Fruit fly (Drosophila melanogaster) ovary, adult (tissue): ENCODE results near the gene CG43925.
"Not testable (repeated sequence)": the region's sequence is repeated elsewhere in the genome, so short reads cannot be mapped to it uniquely, and the experiment has no call there.

Experiments used
- CG17801 ChIP-seq: fragments of 200-800 bp; optimal IDR thresholded peaks from 2 replicates; lab custom pipeline; 2019; ENCODE audit warnings: missing biosample characterization, mild to moderate bottlenecking, missing genetic modification characterization, moderate library complexity; ENCODE audit not compliant: partially characterized antibody

CG43925 gene

DNA sequence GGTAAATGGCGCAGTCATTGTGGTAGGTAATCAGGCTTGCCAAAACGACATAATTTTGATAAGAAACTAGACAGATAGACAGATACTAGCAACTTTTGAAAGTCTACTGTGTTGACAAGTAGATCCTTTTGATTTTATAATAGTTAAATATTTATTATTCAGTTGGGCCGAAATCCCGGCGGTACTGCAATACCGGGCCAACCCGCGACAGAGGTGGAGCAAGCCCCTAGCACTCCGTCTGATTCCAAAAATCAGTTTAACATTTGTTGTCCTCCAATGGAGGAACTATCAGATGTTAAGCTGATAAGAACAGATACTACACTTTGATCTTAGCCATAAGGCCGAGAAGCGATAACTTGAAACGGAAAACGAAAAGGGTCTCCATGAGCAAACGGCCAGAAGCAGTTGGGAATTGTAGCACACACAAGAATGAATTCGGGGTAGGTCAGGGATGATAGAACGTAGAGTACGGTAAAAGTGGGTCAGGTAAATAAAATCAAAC lies 35.6 kb downstream of the CG43925 start, which contains the start of gene CG15482:
CG15482 (minus strand) TSS at position 51 of the 502 bp plus-strand sequence.
- TF ChIP-seq CG17801 (GFP tag; lab: Kevin White, UChicago) = not testable (repeated sequence)

DNA sequence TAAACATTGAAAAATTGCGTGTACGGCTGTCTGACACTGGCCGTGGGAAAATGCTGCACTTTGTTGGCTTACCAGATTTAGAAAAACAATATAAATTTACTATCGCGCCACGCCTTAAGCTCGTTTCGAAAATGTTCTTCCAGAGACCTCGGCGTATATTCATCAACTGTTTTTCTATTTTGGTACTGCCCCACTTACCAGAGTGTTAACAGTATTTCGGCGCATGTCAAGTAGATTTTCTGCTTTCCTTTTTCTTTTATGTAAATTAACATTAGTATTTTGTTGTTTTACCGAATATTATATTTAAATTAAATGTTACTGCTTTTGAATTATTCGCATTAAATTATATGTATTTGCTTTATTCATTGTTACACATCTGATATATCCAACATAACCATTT lies 38.8 kb downstream of the CG43925 start, which contains the start of gene kek4:
kek4 (minus strand) TSS at position 341 of the 400 bp plus-strand sequence.
- TF ChIP-seq CG17801 (GFP tag; lab: Kevin White, UChicago) = no peak

DNA sequence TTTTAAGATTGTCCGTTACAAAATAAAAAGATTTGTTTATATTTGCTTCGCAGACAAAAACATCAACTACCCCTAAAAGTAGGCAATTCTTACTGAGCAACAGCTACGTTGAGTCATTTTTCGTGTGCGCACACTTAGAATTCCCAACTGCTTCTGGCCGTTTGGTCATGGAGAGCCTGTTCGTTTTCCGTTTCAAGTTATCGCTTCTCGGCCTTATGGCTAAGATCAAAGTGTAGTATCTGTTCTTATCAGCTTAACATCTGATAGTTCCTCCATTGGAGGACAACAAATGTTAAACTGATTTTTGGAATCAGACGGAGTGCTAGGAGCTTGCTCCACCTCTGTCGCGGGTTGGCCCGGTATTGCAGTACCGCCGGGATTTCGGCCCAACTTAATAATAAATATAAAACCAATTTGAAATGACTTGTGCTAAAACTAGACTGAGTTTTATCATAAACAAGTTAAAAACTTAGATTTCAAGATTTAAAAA lies 39.5 kb downstream of the CG43925 start:
- peak; percentile 25 for TF ChIP-seq CG17801 (GFP tag; lab: Kevin White, UChicago)

DNA sequence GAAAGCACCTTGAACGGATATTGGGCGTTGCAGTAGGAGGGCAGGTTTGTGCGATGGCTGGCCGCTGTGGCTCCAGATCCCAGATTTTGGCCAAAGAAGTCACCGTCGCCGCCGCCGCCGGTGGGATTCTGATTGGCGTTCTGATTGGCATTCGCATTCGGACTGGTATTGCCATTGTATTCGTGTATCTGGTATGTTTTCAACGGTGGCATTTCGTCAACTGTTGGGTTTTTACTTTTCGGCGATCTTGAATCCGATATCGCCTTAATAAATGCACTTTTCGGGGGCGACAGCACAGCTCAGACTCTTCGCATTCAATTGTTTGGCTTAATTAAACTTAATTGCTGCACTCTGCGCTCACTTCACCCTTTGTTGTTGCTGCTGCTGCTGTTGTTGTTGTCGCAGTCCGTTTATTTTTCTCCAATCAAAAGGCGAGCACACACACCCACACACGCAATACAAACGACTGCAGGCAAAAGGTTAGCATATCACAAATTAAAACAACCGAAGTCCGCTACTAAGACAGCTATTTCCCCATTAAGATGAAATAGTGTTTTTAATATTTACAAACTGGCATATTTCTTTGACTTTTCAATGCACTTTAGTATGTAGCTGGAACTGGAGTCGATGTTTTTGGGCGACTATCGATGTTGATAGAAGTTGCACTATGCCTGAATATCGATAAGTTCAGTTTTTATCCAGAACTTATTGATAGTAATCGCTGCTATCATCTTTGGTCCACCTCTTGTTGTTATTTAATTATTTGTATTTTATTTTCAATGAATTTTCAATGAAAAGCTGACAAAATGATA lies 43.3 kb downstream of the CG43925 start, which contains the start of the genes CG9426 and mRF1:
CG9426 (minus strand) TSS at position 643 of the 812 bp plus-strand sequence.
mRF1 (plus strand) TSS at position 699 of the 812 bp plus-strand sequence.
- TF ChIP-seq CG17801 (GFP tag; lab: Kevin White, UChicago) = peak; percentile 29

DNA sequence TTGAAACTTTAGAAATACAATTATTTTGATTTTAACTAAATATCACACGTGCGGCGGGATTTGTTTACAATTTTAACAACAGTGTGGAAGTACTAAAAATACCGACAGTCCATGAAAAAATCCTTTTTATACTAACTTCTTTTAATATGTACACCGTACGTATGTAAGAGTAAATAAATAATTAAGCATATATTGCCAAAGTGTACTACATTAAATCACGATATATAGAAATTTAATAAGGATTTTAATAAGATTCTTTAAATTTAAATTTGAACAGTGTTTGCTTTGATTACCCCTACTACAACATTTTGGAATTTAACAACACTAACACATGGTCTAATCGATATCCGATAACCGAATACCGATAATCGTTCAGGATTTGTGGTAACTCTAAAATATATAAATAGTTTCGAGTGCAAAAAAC lies 46.0 kb downstream of the CG43925 start, which contains the start of the genes Ski6 and CG16812:
Ski6 (minus strand) TSS at position 205 of the 424 bp plus-strand sequence.
CG16812 (plus strand) TSS at position 363 of the 424 bp plus-strand sequence.
- peak; percentile 71 for TF ChIP-seq CG17801 (GFP tag; lab: Kevin White, UChicago)

DNA sequence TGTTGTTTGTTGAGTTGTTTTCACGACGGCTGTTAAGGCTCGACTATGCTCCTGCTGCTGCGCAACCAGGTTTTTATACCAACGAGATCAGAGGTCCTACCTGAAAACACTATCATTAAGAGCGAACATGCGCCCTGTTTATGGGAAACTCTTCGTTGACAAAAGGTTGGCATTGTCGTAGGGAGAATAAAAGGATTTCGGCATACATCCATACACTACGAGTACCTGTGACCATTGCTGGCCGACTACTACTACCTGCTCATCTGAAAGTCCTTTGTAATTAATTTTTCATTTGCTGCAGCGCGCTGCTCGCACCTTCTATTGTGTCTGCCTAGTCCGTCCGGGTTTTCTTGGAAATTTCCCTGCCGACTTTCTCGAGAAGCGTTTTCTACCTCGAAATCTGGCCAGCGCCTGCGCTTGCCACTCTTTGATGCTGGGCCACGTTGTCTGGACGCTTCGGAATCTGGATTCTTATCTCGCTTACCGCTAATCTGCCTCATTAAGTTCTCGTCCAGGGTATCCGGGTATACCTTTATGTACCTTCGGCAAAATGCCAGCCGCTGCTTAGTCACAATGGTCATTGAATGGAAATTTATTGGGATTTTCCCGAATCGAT lies 49.1 kb downstream of the CG43925 start, which contains the start of gene CG15480:
CG15480 (minus strand) TSS at position 51 of the 616 bp plus-strand sequence.
- no peak for TF ChIP-seq CG17801 (GFP tag; lab: Kevin White, UChicago)
